Worm (Caenorhabditis elegans) whole organism, L4 larva: ENCODE measurements around the gene parp-2.

Experiments used
- F10B5.3 ChIP-seq: sonication (generic microtip); optimal IDR thresholded peaks from 2 replicates; lab custom pipeline; 2016; ENCODE audit warnings: mild to moderate bottlenecking, missing genetic modification characterization, missing compliant biosample characterization
- R02D3.7 ChIP-seq: fragments of 150-350 bp; sonication (generic microtip); optimal IDR thresholded peaks from 3 replicates; lab custom pipeline; 2014; ENCODE audit warnings: missing biosample characterization, missing genetic modification characterization
- T20F7.1 ChIP-seq: fragments of 200-800 bp; sonication (Bioruptor generic); optimal IDR thresholded peaks from 2 replicates; lab custom pipeline; 2018; ENCODE audit warnings: mild to moderate bottlenecking, missing genetic modification characterization, missing compliant biosample characterization
- Y75B8A.6 ChIP-seq: fragments of 200-800 bp; sonication (Bioruptor generic); IDR thresholded peaks from 2 replicates; pipeline ENCODE4 v1.3.6; 2022; ENCODE audit warnings: missing genetic modification reagents, missing genetic modification characterization, missing compliant biosample characterization
- ZK337.2 ChIP-seq: fragments of 200-800 bp; sonication (Bioruptor generic); IDR thresholded peaks from 2 replicates; pipeline ENCODE4 v1.3.6; 2022; ENCODE audit warnings: missing genetic modification reagents, missing genetic modification characterization, missing compliant biosample characterization
- arid-1 ChIP-seq: fragments of 200-800 bp; sonication (Bioruptor generic); conservative IDR thresholded peaks from 2 replicates; pipeline ENCODE4 v1.3.6; 2022; ENCODE audit warnings: missing genetic modification reagents, missing genetic modification characterization, missing compliant biosample characterization
- ceh-28 ChIP-seq: fragments of 150-350 bp; optimal IDR thresholded peaks from 2 replicates; lab custom pipeline; 2014; ENCODE audit warnings: missing biosample characterization, missing genetic modification reagents, missing genetic modification characterization
- ceh-82 ChIP-seq: sonication (generic microtip); optimal IDR thresholded peaks from 2 replicates; lab custom pipeline; 2017; ENCODE audit warnings: missing biosample characterization, missing genetic modification characterization
- daf-12 ChIP-seq: fragments of 150-350 bp; optimal IDR thresholded peaks from 2 replicates; lab custom pipeline; 2014; ENCODE audit warnings: missing biosample characterization, missing genetic modification reagents, missing genetic modification characterization
- daf-16 ChIP-seq, 3 experiments: sonication (generic microtip); optimal IDR thresholded peaks; 2 replicates each; lab custom pipeline; 2016 to 2017; ENCODE audit warnings: missing genetic modification characterization in 3 of 3, missing genetic modification reagents in 3 of 3, mild to moderate bottlenecking in 2 of 3, missing compliant biosample characterization in 2 of 3, missing biosample characterization in 1 of 3, moderate library complexity in 1 of 3
- daf-8 ChIP-seq: fragments of 200-800 bp; sonication (Bioruptor generic); IDR thresholded peaks from 2 replicates; pipeline ENCODE4 v1.3.6; 2022; ENCODE audit warnings: missing genetic modification characterization, missing compliant biosample characterization
- dmd-6 ChIP-seq: fragments of 200-800 bp; sonication (Bioruptor generic); IDR thresholded peaks from 2 replicates; pipeline ENCODE4 v1.3.6; 2022; ENCODE audit warnings: missing genetic modification reagents, missing genetic modification characterization, missing compliant biosample characterization
- dmd-8 ChIP-seq: fragments of 200-800 bp; sonication (Bioruptor generic); IDR thresholded peaks from 2 replicates; pipeline ENCODE4 v1.3.6; 2022; ENCODE audit warnings: missing genetic modification characterization, missing compliant biosample characterization
- dpl-1 ChIP-seq: fragments of 150-350 bp; optimal IDR thresholded peaks from 2 replicates; lab custom pipeline; 2014; ENCODE audit warnings: missing biosample characterization, missing genetic modification reagents, missing genetic modification characterization
- dve-1 ChIP-seq: sonication (generic microtip); optimal IDR thresholded peaks from 2 replicates; lab custom pipeline; 2017; ENCODE audit warnings: antibody characterized with exemption, mild to moderate bottlenecking, missing genetic modification characterization, missing compliant biosample characterization; ENCODE audit not compliant: insufficient read depth
- egl-27 ChIP-seq: sonication (generic microtip); optimal IDR thresholded peaks from 3 replicates; lab custom pipeline; 2017; ENCODE audit warnings: missing biosample characterization, missing genetic modification reagents, missing genetic modification characterization
- egl-43 ChIP-seq: fragments of 200-800 bp; sonication (Bioruptor generic); IDR thresholded peaks from 2 replicates; pipeline ENCODE4 v1.3.6; 2022; ENCODE audit warnings: missing genetic modification reagents, missing genetic modification characterization, missing compliant biosample characterization
- hif-1 ChIP-seq, 2 experiments: sonication (generic microtip); optimal IDR thresholded peaks; 2 replicates each; lab custom pipeline; 2016 to 2017; ENCODE audit warnings: missing compliant biosample characterization in 2 of 2, missing genetic modification characterization in 2 of 2, missing genetic modification reagents in 2 of 2, missing genotype in 2 of 2, mild to moderate bottlenecking in 1 of 2
- hlh-11 ChIP-seq: fragments of 200-800 bp; sonication (Bioruptor generic); optimal IDR thresholded peaks from 2 replicates; lab custom pipeline; 2018; ENCODE audit warnings: mild to moderate bottlenecking, missing genetic modification characterization, missing compliant biosample characterization
- hlh-30 ChIP-seq: sonication (generic microtip); optimal IDR thresholded peaks from 2 replicates; lab custom pipeline; 2017; ENCODE audit warnings: antibody characterized with exemption, mild to moderate bottlenecking, missing genetic modification characterization, missing compliant biosample characterization; ENCODE audit not compliant: insufficient read depth
- hmg-1.1 ChIP-seq: fragments of 200-800 bp; sonication (Bioruptor generic); IDR thresholded peaks from 2 replicates; pipeline ENCODE4 v1.3.6; 2022; ENCODE audit warnings: missing genetic modification reagents, missing genetic modification characterization, missing compliant biosample characterization
- lim-7 ChIP-seq: fragments of 200-800 bp; sonication (Bioruptor generic); IDR thresholded peaks from 2 replicates; pipeline ENCODE4 v1.3.6; 2022; ENCODE audit warnings: missing genetic modification characterization, missing compliant biosample characterization
- lin-38 ChIP-seq: fragments of 200-800 bp; sonication (Bioruptor generic); IDR thresholded peaks from 2 replicates; pipeline ENCODE4 v1.3.6; 2022; ENCODE audit warnings: missing genetic modification reagents, missing genetic modification characterization, missing compliant biosample characterization
- lsy-2 ChIP-seq, 2 experiments: fragments of 150-350 bp in 1 of 2; sonication (generic microtip) in 1 of 2; optimal IDR thresholded peaks; 2 replicates each; lab custom pipeline; 2014 to 2017; ENCODE audit warnings: missing biosample characterization in 2 of 2, missing genetic modification characterization in 2 of 2
- madf-5 ChIP-seq, 2 experiments: fragments of 200-800 bp; sonication (Bioruptor generic); IDR thresholded peaks; 2 replicates each; pipeline ENCODE4 v1.3.6; 2022; ENCODE audit warnings: missing compliant biosample characterization in 2 of 2, missing genetic modification characterization in 2 of 2
- mdl-1 ChIP-seq, 2 experiments: fragments of 150-350 bp in 1 of 2; sonication (generic microtip) in 1 of 2; optimal IDR thresholded peaks; 2 replicates each; lab custom pipeline; 2014 to 2017; ENCODE audit warnings: missing biosample characterization in 2 of 2, missing genetic modification characterization in 2 of 2
- mxl-3 ChIP-seq: fragments of 200-800 bp; sonication (Bioruptor generic); optimal IDR thresholded peaks from 2 replicates; lab custom pipeline; 2018; ENCODE audit warnings: mild to moderate bottlenecking, missing genetic modification characterization, missing compliant biosample characterization
- nhr-10 ChIP-seq: fragments of 150-350 bp; optimal IDR thresholded peaks from 2 replicates; lab custom pipeline; 2014; ENCODE audit warnings: missing biosample characterization, missing genetic modification characterization
- nhr-102 ChIP-seq: sonication (generic microtip); optimal IDR thresholded peaks from 2 replicates; lab custom pipeline; 2016; ENCODE audit warnings: mild to moderate bottlenecking, missing genetic modification characterization, moderate library complexity, missing compliant biosample characterization
- nhr-11 ChIP-seq: fragments of 150-350 bp; optimal IDR thresholded peaks from 2 replicates; lab custom pipeline; 2014; ENCODE audit warnings: missing biosample characterization, missing genetic modification characterization
- nhr-25 ChIP-seq: sonication (generic microtip); optimal IDR thresholded peaks from 2 replicates; lab custom pipeline; 2017; ENCODE audit warnings: missing genetic modification characterization, mild to moderate bottlenecking, missing compliant biosample characterization, antibody characterized with exemption, moderate library complexity, borderline replicate concordance; ENCODE audit not compliant: insufficient read depth
- nhr-28 ChIP-seq: fragments of 150-350 bp; optimal IDR thresholded peaks from 2 replicates; lab custom pipeline; 2014; ENCODE audit warnings: missing biosample characterization, missing genetic modification characterization
- nhr-48 ChIP-seq: sonication (generic microtip); optimal IDR thresholded peaks from 2 replicates; lab custom pipeline; 2016; ENCODE audit warnings: mild to moderate bottlenecking, missing genetic modification characterization, missing compliant biosample characterization
- nhr-76 ChIP-seq: fragments of 150-350 bp; optimal IDR thresholded peaks from 2 replicates; lab custom pipeline; 2014; ENCODE audit warnings: missing biosample characterization, missing genetic modification characterization
- php-3 ChIP-seq: fragments of 200-800 bp; sonication (Bioruptor generic); IDR thresholded peaks from 2 replicates; pipeline ENCODE4 v1.3.6; 2022; ENCODE audit warnings: missing genetic modification reagents, missing genetic modification characterization, missing compliant biosample characterization
- pqm-1 ChIP-seq: sonication (generic microtip); optimal IDR thresholded peaks from 2 replicates; lab custom pipeline; 2017; ENCODE audit warnings: missing biosample characterization, missing genetic modification characterization
- rbr-2 ChIP-seq: sonication (generic microtip); optimal IDR thresholded peaks from 2 replicates; lab custom pipeline; 2016; ENCODE audit warnings: missing genotype, missing genetic modification characterization, missing compliant biosample characterization
- saeg-2 ChIP-seq: fragments of 200-800 bp; sonication (Bioruptor generic); IDR thresholded peaks from 2 replicates; pipeline ENCODE4 v1.3.6; 2022; ENCODE audit warnings: missing genetic modification reagents, missing genetic modification characterization, missing compliant biosample characterization
- sdz-12 ChIP-seq: fragments of 200-800 bp; sonication (Bioruptor generic); optimal IDR thresholded peaks from 2 replicates; lab custom pipeline; 2018; ENCODE audit warnings: mild to moderate bottlenecking, missing genetic modification characterization, missing compliant biosample characterization
- spr-1 ChIP-seq: sonication (generic microtip); optimal IDR thresholded peaks from 2 replicates; lab custom pipeline; 2016; ENCODE audit warnings: mild to moderate bottlenecking, missing genetic modification characterization, missing compliant biosample characterization
- tag-97 ChIP-seq: fragments of 200-800 bp; sonication (Bioruptor generic); IDR thresholded peaks from 2 replicates; pipeline ENCODE4 v1.3.6; 2022; ENCODE audit warnings: missing genetic modification characterization, missing compliant biosample characterization
- tra-1 ChIP-seq: fragments of 200-800 bp; sonication (Bioruptor generic); IDR thresholded peaks from 2 replicates; pipeline ENCODE4 v1.3.6; 2022; ENCODE audit warnings: missing genetic modification reagents, missing genetic modification characterization, missing compliant biosample characterization
- unc-130 ChIP-seq: sonication (generic microtip); optimal IDR thresholded peaks from 2 replicates; lab custom pipeline; 2016; ENCODE audit warnings: missing genetic modification reagents, missing genetic modification characterization, missing compliant biosample characterization
- vab-7 ChIP-seq: fragments of 200-800 bp; sonication (Bioruptor generic); IDR thresholded peaks from 2 replicates; pipeline ENCODE4 v1.3.6; 2022; ENCODE audit warnings: missing genetic modification reagents, missing genetic modification characterization, missing compliant biosample characterization
- zfp-3 ChIP-seq: fragments of 200-800 bp; sonication (Bioruptor generic); conservative IDR thresholded peaks from 2 replicates; pipeline ENCODE4 v1.3.6; 2022; ENCODE audit warnings: missing genetic modification reagents, missing genetic modification characterization, missing compliant biosample characterization
- zip-2 ChIP-seq: fragments of 150-350 bp; optimal IDR thresholded peaks from 2 replicates; lab custom pipeline; 2014; ENCODE audit warnings: missing biosample characterization, missing genetic modification characterization

parp-2 gene

DNA sequence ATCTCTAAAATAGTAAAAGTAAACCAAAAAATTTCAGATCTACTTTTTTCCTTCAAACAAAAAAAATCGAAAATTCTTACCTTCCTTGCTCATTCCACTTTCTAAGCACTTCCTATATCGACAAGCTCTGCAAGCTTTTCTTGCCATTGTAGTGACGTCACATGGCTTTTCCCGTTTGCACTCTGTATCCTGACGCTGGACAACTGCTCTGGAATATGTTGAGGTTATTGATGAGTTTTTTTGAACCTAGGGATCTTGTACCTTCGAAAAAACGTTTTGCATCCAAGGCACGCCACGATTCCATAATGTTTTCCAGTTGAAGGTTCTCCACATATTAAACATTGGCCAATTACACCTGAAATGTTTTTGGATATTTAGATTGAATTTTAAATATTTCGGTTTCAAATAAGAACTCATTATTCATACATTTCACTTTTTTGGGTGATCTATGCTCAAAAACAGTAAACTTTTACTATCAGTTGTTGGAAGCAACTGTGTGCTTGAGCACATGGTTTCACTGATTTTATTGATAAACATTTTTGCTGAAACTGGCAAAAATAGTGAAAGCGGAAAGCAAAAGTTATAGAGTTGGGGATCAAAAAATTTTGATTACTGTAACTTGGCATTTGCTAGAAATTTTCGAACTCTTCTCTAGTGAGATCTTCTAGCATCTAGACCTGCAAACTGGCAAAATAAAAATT, 7.3 kb downstream of the parp-2 start:
- TF ChIP-seq saeg-2 (GFP tag; lab: Robert Waterston, UW) = 0 out of 2 replicates have a peak, but pooled peaks have one; percentile 19
- no peak for TF ChIP-seq vab-7
- peak; percentile 26 for TF ChIP-seq hlh-30 (tag; lab: Kevin White, UChicago)
- no peak for TF ChIP-seq daf-16 (GFP tag; optimal IDR thresholded peaks at IDR 0.05; lab: Kevin White, UChicago)
- TF ChIP-seq daf-16 (tag; optimal IDR thresholded peaks at IDR 0.05; lab: Kevin White, UChicago) = peak; percentile 70
- TF ChIP-seq nhr-28 (tag; lab: Kevin White, UChicago) = peak; percentile 37
- peak; percentile 53 for TF ChIP-seq dve-1
- TF ChIP-seq php-3 = peak; percentile 13; the same call in 1 of the 2 replicates
- TF ChIP-seq mxl-3 (GFP tag; lab: Kevin White, UChicago) = peak; percentile 23
- TF ChIP-seq mdl-1 (tag; optimal IDR thresholded peaks at IDR 0.05; lab: Kevin White, UChicago) = peak in 1 of 2 experiments; percentile 42
- no peak for TF ChIP-seq arid-1
- no peak for TF ChIP-seq spr-1 (tag; lab: Kevin White, UChicago)
- 0 out of 2 replicates have a peak, but pooled peaks have one; percentile 1 for TF ChIP-seq zfp-3 (GFP tag; lab: Robert Waterston, UW)
- no peak for TF ChIP-seq T20F7.1 (GFP tag; lab: Kevin White, UChicago)
- peak; percentile 25 for TF ChIP-seq dmd-6 (GFP tag; lab: Robert Waterston, UW)
- no peak for TF ChIP-seq egl-43 (GFP tag; lab: Robert Waterston, UW)
- TF ChIP-seq pqm-1 (tag; lab: Kevin White, UChicago) = peak; percentile 48

DNA sequence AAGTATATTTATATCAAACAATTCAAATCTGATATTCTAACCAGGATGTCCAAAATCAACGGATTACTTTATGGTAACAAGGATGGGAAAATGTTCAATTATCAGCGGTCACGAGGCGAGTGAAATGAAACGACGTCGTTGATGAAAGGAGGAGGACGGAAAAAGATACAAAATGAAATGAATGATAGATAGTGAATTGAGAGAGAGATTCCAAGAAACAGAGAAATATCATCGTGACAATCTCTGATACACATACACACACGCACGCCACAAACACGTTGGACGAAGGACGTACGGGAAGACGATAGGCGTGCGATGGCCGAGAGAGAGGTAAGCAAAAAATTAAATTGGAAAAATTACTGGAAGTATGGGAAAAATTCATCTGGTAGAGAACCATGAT, 8.2 kb downstream of the parp-2 start:
- TF ChIP-seq lsy-2 (tag; optimal IDR thresholded peaks at IDR 0.05; lab: Kevin White, UChicago) = peak in 1 of 2 experiments; percentile 60
- TF ChIP-seq Y75B8A.6 (GFP tag; lab: Robert Waterston, UW) = no peak
- peak; percentile 49 for TF ChIP-seq nhr-102
- TF ChIP-seq sdz-12 (GFP tag; lab: Kevin White, UChicago) = no peak
- TF ChIP-seq lin-38 = peak; percentile 20; the same call in 1 of the 2 replicates
- peak; percentile 96 for TF ChIP-seq nhr-11 (tag; lab: Kevin White, UChicago)
- no peak for TF ChIP-seq daf-8 (GFP tag; lab: Robert Waterston, UW)
- TF ChIP-seq nhr-76 (tag; lab: Kevin White, UChicago) = no peak
- TF ChIP-seq daf-12 (tag; lab: Kevin White, UChicago) = no peak
- no peak for TF ChIP-seq egl-27
- TF ChIP-seq madf-5 (GFP tag; IDR thresholded peaks at IDR 0.05; lab: Robert Waterston, UW) = no peak
- TF ChIP-seq pqm-1 (tag; lab: Kevin White, UChicago) = peak; percentile 28
- peak; percentile 91 for TF ChIP-seq nhr-28 (tag; lab: Kevin White, UChicago)
- no peak for TF ChIP-seq vab-7
- no peak for TF ChIP-seq lim-7 (GFP tag; lab: Robert Waterston, UW)
- TF ChIP-seq egl-43 (GFP tag; lab: Robert Waterston, UW) = no peak
- TF ChIP-seq nhr-25 = peak; percentile 29
- TF ChIP-seq ZK337.2 (GFP tag; lab: Robert Waterston, UW) = no peak
- TF ChIP-seq nhr-48 (tag; lab: Kevin White, UChicago) = peak; percentile 90
- TF ChIP-seq zip-2 (tag; lab: Kevin White, UChicago) = no peak
- peak; percentile 8 for TF ChIP-seq dpl-1
- 0 out of 2 replicates have a peak, but pooled peaks have one; percentile 10 for TF ChIP-seq tra-1 (GFP tag; lab: Robert Waterston, UW)
- no peak for TF ChIP-seq F10B5.3 (tag; lab: Kevin White, UChicago)
- TF ChIP-seq dmd-8 (GFP tag; lab: Robert Waterston, UW) = 0 out of 2 replicates have a peak, but pooled peaks have one; percentile 53
- peak in 1 of 2 experiments; percentile 37 for TF ChIP-seq hif-1 (tag; optimal IDR thresholded peaks at IDR 0.05; lab: Kevin White, UChicago)
- TF ChIP-seq hmg-1.1 (GFP tag; lab: Robert Waterston, UW) = no peak
- TF ChIP-seq R02D3.7 (tag; lab: Kevin White, UChicago) = no peak
- TF ChIP-seq hlh-11 (tag; lab: Kevin White, UChicago) = peak; percentile 88
- peak; percentile 33; the same call in 1 of the 2 replicates for TF ChIP-seq php-3
- TF ChIP-seq ceh-28 (tag; lab: Kevin White, UChicago) = no peak
- no peak for TF ChIP-seq unc-130 (GFP tag; lab: Kevin White, UChicago)
- no peak for TF ChIP-seq ceh-82 (tag; lab: Kevin White, UChicago)
- TF ChIP-seq tag-97 (GFP tag; lab: Robert Waterston, UW) = no peak
- peak; percentile 91 for TF ChIP-seq hlh-30 (tag; lab: Kevin White, UChicago)
- TF ChIP-seq rbr-2 = peak; percentile 29
- TF ChIP-seq dmd-6 (GFP tag; lab: Robert Waterston, UW) = peak; percentile 94
- peak; percentile 74 for TF ChIP-seq nhr-10 (tag; lab: Kevin White, UChicago)
